In genomic region chr2L:14358780-14359462, dm6 we compare ENCODE assay signal across 1 fruit fly cellular context.
A peak's percentile ranks its signal among the peaks of the same experiment; 100 is the strongest.
TF ChIP-seq lines count a peak whose summit lies in the region.

Gene Pgant35A (plus strand): TSS chr2L:14359252.

TF ChIP-seq in whole organism, embryonic, 481 proteins besides CTCF, POLR2A, EP300 and RAD21 (continued from another document and continues in another):
- TF ChIP-seq dpn (GFP tag; optimal IDR thresholded peaks at IDR 0.05; lab: Kevin White, UChicago), result peak in 1 of 2 experiments; percentile 34
- TF ChIP-seq Tbp (GFP tag; optimal IDR thresholded peaks at IDR 0.05; lab: Kevin White, UChicago), result no peak
- no peak for TF ChIP-seq Neu2 (GFP tag; optimal IDR thresholded peaks at IDR 0.05; lab: Kevin White, UChicago; ENCODE audit: borderline replicate concordance)
- TF ChIP-seq cad (GFP tag; optimal IDR thresholded peaks at IDR 0.05; lab: Kevin White, UChicago), result no peak
- no peak for TF ChIP-seq Bdp1 (GFP tag; optimal IDR thresholded peaks at IDR 0.05; lab: Kevin White, UChicago)
- TF ChIP-seq CG1792 (GFP tag; optimal IDR thresholded peaks at IDR 0.05; lab: Kevin White, UChicago), result no peak
- no peak for TF ChIP-seq CG12942 (GFP tag; optimal IDR thresholded peaks at IDR 0.05; lab: Kevin White, UChicago)
- no peak for TF ChIP-seq CG8944 (GFP tag; optimal IDR thresholded peaks at IDR 0.05; lab: Kevin White, UChicago)
- no peak for TF ChIP-seq Lpt (GFP tag; optimal IDR thresholded peaks at IDR 0.05; lab: Kevin White, UChicago)
- TF ChIP-seq ERR (GFP tag; optimal IDR thresholded peaks at IDR 0.05; lab: Kevin White, UChicago), result no peak
- peak in 1 of 2 experiments; percentile 28 for TF ChIP-seq chif (GFP tag; optimal IDR thresholded peaks at IDR 0.05; lab: Kevin White, UChicago)
- peak; percentile 43; the same call in 1 of the 2 replicates for TF ChIP-seq Xrp1 (GFP tag; IDR thresholded peaks at IDR 0.05; lab: Robert Waterston, UW)
- TF ChIP-seq wek (GFP tag; optimal IDR thresholded peaks at IDR 0.05; lab: Kevin White, UChicago), result peak; percentile 89
- TF ChIP-seq org-1 (GFP tag; optimal IDR thresholded peaks at IDR 0.05; lab: Kevin White, UChicago), result no peak
- no peak for TF ChIP-seq cg (GFP tag; optimal IDR thresholded peaks at IDR 0.05; lab: Kevin White, UChicago)
- TF ChIP-seq CG9817 (tag; optimal IDR thresholded peaks at IDR 0.05; lab: Kevin White, UChicago), result peak; percentile 27
- TF ChIP-seq Aef1 (GFP tag; IDR thresholded peaks at IDR 0.05; lab: Robert Waterston, UW), result no peak
- no peak for TF ChIP-seq croc (GFP tag; conservative IDR thresholded peaks at IDR 0.05; lab: Robert Waterston, UW)
- no peak for TF ChIP-seq zfh1 (GFP tag; IDR thresholded peaks at IDR 0.05; lab: Robert Waterston, UW)
- no peak for TF ChIP-seq zf30C (GFP tag; optimal IDR thresholded peaks at IDR 0.05; lab: Kevin White, UChicago)
- TF ChIP-seq fd3F (GFP tag; optimal IDR thresholded peaks at IDR 0.05; lab: Kevin White, UChicago), result no peak
- peak; percentile 19 for TF ChIP-seq CG10979 (tag; optimal IDR thresholded peaks at IDR 0.05; lab: Kevin White, UChicago)
- peak; percentile 31 for TF ChIP-seq HLH54F (GFP tag; optimal IDR thresholded peaks at IDR 0.05; lab: Kevin White, UChicago)
- no peak for TF ChIP-seq slp2 (GFP tag; optimal IDR thresholded peaks at IDR 0.05; lab: Kevin White, UChicago)
- no peak for TF ChIP-seq caup (GFP tag; optimal IDR thresholded peaks at IDR 0.05; lab: Kevin White, UChicago; ENCODE audit: severe bottlenecking)
- TF ChIP-seq Hand (GFP tag; optimal IDR thresholded peaks at IDR 0.05; lab: Kevin White, UChicago), result no peak
- TF ChIP-seq CG3847 (GFP tag; IDR thresholded peaks at IDR 0.05; lab: Robert Waterston, UW), result no peak
- TF ChIP-seq Lim3 (GFP tag; IDR thresholded peaks at IDR 0.05; lab: Robert Waterston, UW), result no peak
- no peak for TF ChIP-seq peb (GFP tag; IDR thresholded peaks at IDR 0.05; lab: Robert Waterston, UW)
- TF ChIP-seq YL-1 (GFP tag; optimal IDR thresholded peaks at IDR 0.05; lab: Kevin White, UChicago), result peak; percentile 39
- TF ChIP-seq hbn (GFP tag; IDR thresholded peaks at IDR 0.05; lab: Robert Waterston, UW; ENCODE audit: partially characterized antibody), result no peak
- no peak for TF ChIP-seq Dad (GFP tag; optimal IDR thresholded peaks at IDR 0.05; lab: Kevin White, UChicago)
- TF ChIP-seq Doc2 (GFP tag; IDR thresholded peaks at IDR 0.05; lab: Robert Waterston, UW), result no peak
- peak; percentile 51 for TF ChIP-seq CG15269 (tag; optimal IDR thresholded peaks at IDR 0.05; lab: Kevin White, UChicago)
- no peak for TF ChIP-seq TFAM (GFP tag; optimal IDR thresholded peaks at IDR 0.05; lab: Kevin White, UChicago)
- peak in 1 of 2 experiments; percentile 64 for TF ChIP-seq Hr51 (GFP tag; optimal IDR thresholded peaks at IDR 0.05; lab: Kevin White, UChicago)
- no peak for TF ChIP-seq CG10366 (GFP tag; IDR thresholded peaks at IDR 0.05; lab: Robert Waterston, UW)
- TF ChIP-seq dmrt99B (tag; optimal IDR thresholded peaks at IDR 0.05; lab: Kevin White, UChicago), result peak; percentile 32
- peak; percentile 24 for TF ChIP-seq CG12769 (tag; optimal IDR thresholded peaks at IDR 0.05; lab: Kevin White, UChicago)
- TF ChIP-seq CG15073 (GFP tag; optimal IDR thresholded peaks at IDR 0.05; lab: Kevin White, UChicago), result no peak
- TF ChIP-seq CG2199 (GFP tag; IDR thresholded peaks at IDR 0.05; lab: Robert Waterston, UW), result no peak
- TF ChIP-seq CG7928 (GFP tag; optimal IDR thresholded peaks at IDR 0.05; lab: Kevin White, UChicago), result no peak
- no peak for TF ChIP-seq Deaf1 (tag; optimal IDR thresholded peaks at IDR 0.05; lab: Kevin White, UChicago)
- TF ChIP-seq crc (GFP tag; optimal IDR thresholded peaks at IDR 0.05; lab: Kevin White, UChicago), result no peak
- TF ChIP-seq CG11085 (GFP tag; IDR thresholded peaks at IDR 0.05; lab: Robert Waterston, UW), result no peak
- no peak for TF ChIP-seq CG8281 (tag; optimal IDR thresholded peaks at IDR 0.05; lab: Kevin White, UChicago)
- TF ChIP-seq CG13296 (GFP tag; optimal IDR thresholded peaks at IDR 0.05; lab: Kevin White, UChicago), result peak; percentile 36
- TF ChIP-seq CG9215 (GFP tag; IDR thresholded peaks at IDR 0.05; lab: Robert Waterston, UW), result no peak
- no peak for TF ChIP-seq Camta (GFP tag; optimal IDR thresholded peaks at IDR 0.05; lab: Kevin White, UChicago)
- TF ChIP-seq CG6272 (GFP tag; IDR thresholded peaks at IDR 0.05; lab: Robert Waterston, UW), result no peak
- no peak for TF ChIP-seq Stat92E (GFP tag; optimal IDR thresholded peaks at IDR 0.05; lab: Kevin White, UChicago)
- no peak for TF ChIP-seq CG14441 (GFP tag; IDR thresholded peaks at IDR 0.05; lab: Robert Waterston, UW)
- no peak for TF ChIP-seq lov (optimal IDR thresholded peaks at IDR 0.05; lab: Kevin White, UChicago)
- TF ChIP-seq lov (GFP tag; IDR thresholded peaks at IDR 0.05; lab: Robert Waterston, UW), result no peak
- TF ChIP-seq CG1603 (tag; optimal IDR thresholded peaks at IDR 0.05; lab: Kevin White, UChicago), result peak; percentile 56
- no peak for TF ChIP-seq ci (GFP tag; IDR thresholded peaks at IDR 0.05; lab: Robert Waterston, UW)
- no peak for TF ChIP-seq gcm2 (GFP tag; optimal IDR thresholded peaks at IDR 0.05; lab: Kevin White, UChicago)
- TF ChIP-seq pnt (GFP tag; optimal IDR thresholded peaks at IDR 0.05; lab: Kevin White, UChicago), result no peak
- peak; percentile 51 for TF ChIP-seq Hr3 (GFP tag; optimal IDR thresholded peaks at IDR 0.05; lab: Kevin White, UChicago)
- TF ChIP-seq run (tag; optimal IDR thresholded peaks at IDR 0.05; lab: Kevin White, UChicago), result no peak
- no peak for TF ChIP-seq D19B (GFP tag; optimal IDR thresholded peaks at IDR 0.05; lab: Kevin White, UChicago)
- TF ChIP-seq Gug (GFP tag; IDR thresholded peaks at IDR 0.05; lab: Robert Waterston, UW), result no peak
- TF ChIP-seq CG7372 (GFP tag; IDR thresholded peaks at IDR 0.05; lab: Robert Waterston, UW), result no peak
- TF ChIP-seq CG12219 (GFP tag; optimal IDR thresholded peaks at IDR 0.05; lab: Kevin White, UChicago), result no peak
- TF ChIP-seq CG33213 (GFP tag; optimal IDR thresholded peaks at IDR 0.05; lab: Kevin White, UChicago), result no peak
- TF ChIP-seq CG6654 (GFP tag; optimal IDR thresholded peaks at IDR 0.05; lab: Kevin White, UChicago), result no peak
- TF ChIP-seq Sry-β (GFP tag; optimal IDR thresholded peaks at IDR 0.05; lab: Kevin White, UChicago), result peak; percentile 99
- no peak for TF ChIP-seq mirr (GFP tag; optimal IDR thresholded peaks at IDR 0.05; lab: Kevin White, UChicago)
- no peak for TF ChIP-seq CG14050 (GFP tag; IDR thresholded peaks at IDR 0.05; lab: Robert Waterston, UW)
- TF ChIP-seq CG10274 (GFP tag; optimal IDR thresholded peaks at IDR 0.05; lab: Kevin White, UChicago), result no peak
- peak; percentile 48 for TF ChIP-seq zfh2 (GFP tag; optimal IDR thresholded peaks at IDR 0.05; lab: Kevin White, UChicago)
- no peak for TF ChIP-seq CG17612 (GFP tag; IDR thresholded peaks at IDR 0.05; lab: Robert Waterston, UW)
- no peak for TF ChIP-seq amos (GFP tag; IDR thresholded peaks at IDR 0.05; lab: Robert Waterston, UW; ENCODE audit: partially characterized antibody)
- TF ChIP-seq CrebB (tag; optimal IDR thresholded peaks at IDR 0.05; lab: Kevin White, UChicago), result no peak
- peak; percentile 28 for TF ChIP-seq fu2 (GFP tag; optimal IDR thresholded peaks at IDR 0.05; lab: Kevin White, UChicago)
- TF ChIP-seq CG13123 (GFP tag; optimal IDR thresholded peaks at IDR 0.05; lab: Kevin White, UChicago), result no peak
- no peak for TF ChIP-seq hth (optimal IDR thresholded peaks at IDR 0.05; lab: Kevin White, UChicago)
- TF ChIP-seq CG14710 (tag; optimal IDR thresholded peaks at IDR 0.05; lab: Kevin White, UChicago), result peak; percentile 44
- TF ChIP-seq dati (GFP tag; IDR thresholded peaks at IDR 0.05; lab: Robert Waterston, UW), result no peak
- TF ChIP-seq ap (GFP tag; IDR thresholded peaks at IDR 0.05; lab: Robert Waterston, UW), result no peak
- TF ChIP-seq PHDP (tag; optimal IDR thresholded peaks at IDR 0.05; lab: Kevin White, UChicago), result peak; percentile 70
- TF ChIP-seq CG18262 (tag; optimal IDR thresholded peaks at IDR 0.05; lab: Kevin White, UChicago), result peak; percentile 64
- TF ChIP-seq Hmx (GFP tag; optimal IDR thresholded peaks at IDR 0.05; lab: Kevin White, UChicago), result no peak
- TF ChIP-seq salm (tag; optimal IDR thresholded peaks at IDR 0.05; lab: Kevin White, UChicago), result no peak
- TF ChIP-seq CG17829 (tag; optimal IDR thresholded peaks at IDR 0.05; lab: Kevin White, UChicago), result peak; percentile 56
- TF ChIP-seq sob (GFP tag; IDR thresholded peaks at IDR 0.05; lab: Robert Waterston, UW), result 0 out of 2 replicates have a peak, but pooled peaks have one; percentile 25
- no peak for TF ChIP-seq CG3726 (GFP tag; IDR thresholded peaks at IDR 0.05; lab: Robert Waterston, UW)
- no peak for TF ChIP-seq CG10431 (GFP tag; optimal IDR thresholded peaks at IDR 0.05; lab: Kevin White, UChicago)
- TF ChIP-seq ATbp (GFP tag; optimal IDR thresholded peaks at IDR 0.05; lab: Kevin White, UChicago), result no peak
- no peak for TF ChIP-seq CG11696 (GFP tag; IDR thresholded peaks at IDR 0.05; lab: Robert Waterston, UW)
- no peak for TF ChIP-seq Atf-2 (GFP tag; optimal IDR thresholded peaks at IDR 0.05; lab: Kevin White, UChicago)
- TF ChIP-seq en (GFP tag; optimal IDR thresholded peaks at IDR 0.05; lab: Kevin White, UChicago), result no peak
- TF ChIP-seq odd (GFP tag; optimal IDR thresholded peaks at IDR 0.05; lab: Kevin White, UChicago), result no peak
- TF ChIP-seq chn (GFP tag; optimal IDR thresholded peaks at IDR 0.05; lab: Kevin White, UChicago), result no peak
- TF ChIP-seq al (GFP tag; IDR thresholded peaks at IDR 0.05; lab: Robert Waterston, UW), result no peak
- no peak for TF ChIP-seq twi (tag; optimal IDR thresholded peaks at IDR 0.05; lab: Kevin White, UChicago)
- no peak for TF ChIP-seq scrt (GFP tag; optimal IDR thresholded peaks at IDR 0.05; lab: Kevin White, UChicago)
- TF ChIP-seq Max (GFP tag; optimal IDR thresholded peaks at IDR 0.05; lab: Kevin White, UChicago), result no peak
- TF ChIP-seq CG12299 (tag; optimal IDR thresholded peaks at IDR 0.05; lab: Kevin White, UChicago), result no peak
- TF ChIP-seq slbo (GFP tag; IDR thresholded peaks at IDR 0.05; lab: Robert Waterston, UW), result peak; percentile 37
- TF ChIP-seq pho (GFP tag; optimal IDR thresholded peaks at IDR 0.05; lab: Kevin White, UChicago), result peak; percentile 49
- TF ChIP-seq insv (GFP tag; optimal IDR thresholded peaks at IDR 0.05; lab: Kevin White, UChicago), result no peak
- no peak for TF ChIP-seq toy (GFP tag; IDR thresholded peaks at IDR 0.05; lab: Robert Waterston, UW)
- TF ChIP-seq eve (GFP tag; optimal IDR thresholded peaks at IDR 0.05; lab: Kevin White, UChicago), result no peak
- TF ChIP-seq cas (GFP tag; IDR thresholded peaks at IDR 0.05; lab: Robert Waterston, UW), result no peak
- TF ChIP-seq CG3163 (GFP tag; optimal IDR thresholded peaks at IDR 0.05; lab: Kevin White, UChicago), result peak; percentile 36
- peak; percentile 28 for TF ChIP-seq phol (tag; optimal IDR thresholded peaks at IDR 0.05; lab: Kevin White, UChicago)
- no peak for TF ChIP-seq CG6254 (GFP tag; optimal IDR thresholded peaks at IDR 0.05; lab: Kevin White, UChicago)
- no peak for TF ChIP-seq ind (GFP tag; optimal IDR thresholded peaks at IDR 0.05; lab: Kevin White, UChicago)
- TF ChIP-seq tna (GFP tag; IDR thresholded peaks at IDR 0.05; lab: Robert Waterston, UW; ENCODE audit: partially characterized antibody), result no peak
- peak; percentile 69 for TF ChIP-seq CG4617 (GFP tag; optimal IDR thresholded peaks at IDR 0.05; lab: Kevin White, UChicago; ENCODE audit: borderline replicate concordance)
- TF ChIP-seq pzg (GFP tag; optimal IDR thresholded peaks at IDR 0.05; lab: Kevin White, UChicago), result peak; percentile 52
- peak; percentile 20 for TF ChIP-seq CG9727 (GFP tag; optimal IDR thresholded peaks at IDR 0.05; lab: Kevin White, UChicago)
- TF ChIP-seq CG11093 (GFP tag; IDR thresholded peaks at IDR 0.05; lab: Robert Waterston, UW), result no peak
- TF ChIP-seq ranshi (GFP tag; IDR thresholded peaks at IDR 0.05; lab: Robert Waterston, UW), result no peak
- no peak for TF ChIP-seq ken (GFP tag; IDR thresholded peaks at IDR 0.05; lab: Robert Waterston, UW)
- TF ChIP-seq CG7786 (GFP tag; optimal IDR thresholded peaks at IDR 0.05; lab: Kevin White, UChicago), result peak; percentile 50
- TF ChIP-seq CG11723 (GFP tag; optimal IDR thresholded peaks at IDR 0.05; lab: Kevin White, UChicago), result no peak
- TF ChIP-seq Ets97D (GFP tag; optimal IDR thresholded peaks at IDR 0.05; lab: Kevin White, UChicago), result peak; percentile 8
- no peak for TF ChIP-seq Taf1 (GFP tag; IDR thresholded peaks at IDR 0.05; lab: Robert Waterston, UW)
- peak; percentile 5 for TF ChIP-seq CG4820 (GFP tag; optimal IDR thresholded peaks at IDR 0.05; lab: Kevin White, UChicago)
- no peak for TF ChIP-seq CG7271 (tag; optimal IDR thresholded peaks at IDR 0.05; lab: Kevin White, UChicago)
- TF ChIP-seq CG4730 (GFP tag; IDR thresholded peaks at IDR 0.05; lab: Robert Waterston, UW), result no peak
- TF ChIP-seq oc (tag; optimal IDR thresholded peaks at IDR 0.05; lab: Kevin White, UChicago), result no peak
- TF ChIP-seq chinmo (GFP tag; IDR thresholded peaks at IDR 0.05; lab: Robert Waterston, UW; ENCODE audit: partially characterized antibody), result peak; percentile 61; the same call in 1 of the 4 replicates
- TF ChIP-seq CG42726 (GFP tag; IDR thresholded peaks at IDR 0.05; lab: Robert Waterston, UW; ENCODE audit: partially characterized antibody), result no peak
- no peak for TF ChIP-seq CG34224 (GFP tag; IDR thresholded peaks at IDR 0.05; lab: Robert Waterston, UW; ENCODE audit: partially characterized antibody)
- peak; percentile 11 for TF ChIP-seq Side (GFP tag; optimal IDR thresholded peaks at IDR 0.05; lab: Kevin White, UChicago)
- TF ChIP-seq lmd (GFP tag; IDR thresholded peaks at IDR 0.05; lab: Robert Waterston, UW), result peak; percentile 19; the same call in 1 of the 2 replicates
- no peak for TF ChIP-seq Opbp (GFP tag; IDR thresholded peaks at IDR 0.05; lab: Robert Waterston, UW; ENCODE audit: partially characterized antibody)
- TF ChIP-seq cato (GFP tag; optimal IDR thresholded peaks at IDR 0.05; lab: Kevin White, UChicago; ENCODE audit: borderline replicate concordance), result no peak
- TF ChIP-seq klu (GFP tag; IDR thresholded peaks at IDR 0.05; lab: Robert Waterston, UW), result no peak
- TF ChIP-seq CG34422 (GFP tag; IDR thresholded peaks at IDR 0.05; lab: Robert Waterston, UW), result no peak
- TF ChIP-seq Nf-YA (GFP tag; IDR thresholded peaks at IDR 0.05; lab: Robert Waterston, UW), result no peak
- TF ChIP-seq bcd (GFP tag; optimal IDR thresholded peaks at IDR 0.05; lab: Kevin White, UChicago), result peak; percentile 44
- peak; percentile 39 for TF ChIP-seq Blimp-1 (GFP tag; optimal IDR thresholded peaks at IDR 0.05; lab: Kevin White, UChicago)
- TF ChIP-seq eyg (GFP tag; optimal IDR thresholded peaks at IDR 0.05; lab: Kevin White, UChicago), result no peak
